Worm (Caenorhabditis elegans): Measurements from ENCODE around the gene srbc-13.

The srbc-13 gene

DNA sequence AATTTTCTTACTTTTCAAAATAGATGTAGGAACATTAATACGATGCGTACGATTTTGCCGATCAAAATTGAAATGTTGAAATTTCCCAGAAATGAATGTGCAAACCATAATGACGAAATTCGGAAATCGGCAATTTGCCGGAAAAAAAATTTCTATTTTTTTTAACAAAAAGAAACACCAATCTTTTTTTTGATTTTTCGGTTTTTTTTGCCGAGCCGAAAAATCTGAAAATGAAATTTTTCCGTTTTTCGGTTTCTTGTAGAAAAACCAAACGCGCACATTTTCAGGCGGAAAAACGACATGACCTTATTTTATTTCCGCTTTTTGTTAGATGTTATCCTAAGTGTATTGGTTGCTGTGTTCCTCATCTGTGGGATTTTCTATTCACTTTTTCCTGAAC, at the start of gene srbc-13:
TSS of gene srbc-13 (plus strand) at position 301 of the 400 bp plus-strand sequence.
- TF ChIP-seq spr-3 (GFP tag; optimal IDR thresholded peaks at IDR 0.05) (no peak), ztf-11 (tag; optimal IDR thresholded peaks at IDR 0.05) (no peak), ceh-82 (tag; optimal IDR thresholded peaks at IDR 0.05) (no peak), lin-1 (GFP tag; IDR thresholded peaks at IDR 0.05) (no peak), nhr-11 (tag; optimal IDR thresholded peaks at IDR 0.05) (no peak), egl-27 (tag; optimal IDR thresholded peaks at IDR 0.05) (no peak), attf-4 (tag; optimal IDR thresholded peaks at IDR 0.05) (no peak)

DNA sequence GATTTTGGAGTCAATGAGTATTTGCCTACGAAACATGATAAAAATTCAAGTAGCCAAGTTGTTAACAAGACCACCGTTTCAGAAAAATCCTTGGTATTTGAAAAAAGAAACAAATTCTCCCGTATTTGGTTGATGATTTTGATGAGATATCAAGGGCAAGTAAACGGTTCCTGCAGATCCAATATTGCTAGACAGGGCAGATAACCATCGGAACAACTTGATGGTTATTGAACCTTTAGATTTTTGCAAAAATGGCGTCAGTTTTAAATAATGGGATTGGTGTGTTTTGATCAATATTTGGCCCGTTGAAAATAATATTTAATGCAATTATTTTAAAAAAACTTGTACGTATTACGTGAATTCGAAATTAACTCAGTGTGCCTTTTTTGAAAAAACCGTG, 47.4 kb upstream of the srbc-13 start:
- TF ChIP-seq mxl-2 (GFP tag; conservative IDR thresholded peaks at IDR 0.05) (no peak), hmg-1.1 (GFP tag; IDR thresholded peaks at IDR 0.05) (no peak), nhr-6 (tag; optimal IDR thresholded peaks at IDR 0.05) (no peak), F49E8.2 (tag; optimal IDR thresholded peaks at IDR 0.05; ENCODE audit: borderline replicate concordance) (no peak), ztf-11 (tag; optimal IDR thresholded peaks at IDR 0.05) (no peak), tra-1 (GFP tag; IDR thresholded peaks at IDR 0.05) (no peak), hlh-30 (tag; optimal IDR thresholded peaks at IDR 0.05; ENCODE audit: insufficient read depth) (no peak), ceh-28 (tag; optimal IDR thresholded peaks at IDR 0.05) (no peak), ceh-62 (tag; optimal IDR thresholded peaks at IDR 0.05) (no peak), nhr-28 (tag; optimal IDR thresholded peaks at IDR 0.05) (no peak), nhr-237 (tag; optimal IDR thresholded peaks at IDR 0.05) (no peak), nhr-42 (GFP tag; IDR thresholded peaks at IDR 0.05) (no peak), hlh-11 (tag; optimal IDR thresholded peaks at IDR 0.05) (no peak), zfp-3 (GFP tag; conservative IDR thresholded peaks at IDR 0.05) (no peak), F26F4.8 (GFP tag; conservative IDR thresholded peaks at IDR 0.05) (no peak), dmd-6 (GFP tag; IDR thresholded peaks at IDR 0.05) (no peak)

DNA sequence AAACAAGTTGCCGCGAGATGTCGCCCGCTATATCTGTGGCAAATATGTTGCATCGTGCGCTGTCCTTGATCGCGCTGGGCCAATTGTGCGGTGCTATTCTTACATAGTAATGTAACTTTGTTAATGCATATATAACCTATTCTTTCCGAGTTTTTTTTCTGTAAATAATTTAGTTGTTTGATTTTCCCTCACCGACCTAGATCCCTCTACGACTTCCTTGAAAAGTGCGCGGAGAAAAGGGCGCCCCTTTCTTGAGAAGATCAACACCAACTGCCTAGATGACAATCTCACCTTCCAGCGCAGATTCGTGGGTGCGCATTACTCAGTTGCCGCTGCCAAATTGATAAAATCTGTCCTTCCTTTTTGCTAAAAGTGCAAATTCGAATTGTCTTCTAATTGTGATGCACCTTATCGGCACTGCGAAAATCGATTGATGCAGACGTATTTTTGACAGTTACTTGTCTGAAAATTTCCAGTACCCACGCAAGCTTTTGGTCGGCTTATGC, 46.0 kb upstream of the srbc-13 start:
- TF ChIP-seq madf-9 (GFP tag; conservative IDR thresholded peaks at IDR 0.05) (no peak), aha-1 (tag) (peak; percentile 94), egl-27 (tag; optimal IDR thresholded peaks at IDR 0.05) (no peak), lim-7 (GFP tag; IDR thresholded peaks at IDR 0.05) (no peak), ces-1 (GFP tag; optimal IDR thresholded peaks at IDR 0.05) (no peak), arid-1 (GFP tag; conservative IDR thresholded peaks at IDR 0.05) (no peak), ama-1 (optimal IDR thresholded peaks at IDR 0.05) (no peak)

DNA sequence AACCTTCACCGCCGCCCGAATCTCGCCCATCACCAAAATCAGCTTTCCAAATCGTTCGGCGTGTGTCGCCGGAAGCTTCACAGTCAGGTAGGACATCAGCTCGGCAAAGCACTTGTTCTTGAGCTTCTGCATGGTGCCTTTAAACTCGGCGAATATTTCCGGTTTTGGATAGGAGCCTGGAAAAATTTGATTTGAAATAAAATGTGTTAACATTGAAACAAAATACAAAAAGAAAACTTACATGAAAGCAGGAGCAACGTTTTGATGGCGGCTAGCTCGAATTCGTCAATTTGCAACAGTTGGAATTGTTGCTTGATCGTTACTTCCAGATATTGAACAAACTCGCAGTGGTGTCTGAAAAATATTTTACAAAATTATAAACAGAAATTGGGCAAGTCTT, 44.9 kb upstream of the srbc-13 start:
- TF ChIP-seq aha-1 (tag) (peak; percentile 96), nhr-48 (tag; optimal IDR thresholded peaks at IDR 0.05) (no peak)

DNA sequence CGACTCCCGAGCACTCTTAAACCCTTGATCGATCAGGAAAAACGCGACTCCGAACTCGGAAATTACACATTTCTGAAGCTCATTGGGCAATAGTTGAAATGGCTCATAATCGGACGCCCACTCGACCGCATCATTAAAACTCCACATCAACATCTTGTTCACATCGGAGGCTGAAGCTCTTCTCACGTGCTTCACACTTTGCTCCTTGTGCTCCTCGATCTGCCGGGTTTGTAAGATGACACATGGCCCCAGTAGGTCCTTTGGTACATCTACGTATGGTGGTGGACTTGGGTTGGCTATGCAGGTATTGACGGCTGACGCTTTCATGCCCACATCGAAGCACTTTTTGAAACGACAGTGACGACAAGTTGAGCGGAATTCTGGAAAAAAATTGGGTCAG, 44.1 kb upstream of the srbc-13 start:
- TF ChIP-seq aha-1 (tag) (peak; percentile 92), lin-39 (tag; optimal IDR thresholded peaks at IDR 0.05) (no peak), dmd-6 (GFP tag; IDR thresholded peaks at IDR 0.05) (no peak), php-3 (GFP tag; IDR thresholded peaks at IDR 0.05) (no peak), nhr-11 (tag; optimal IDR thresholded peaks at IDR 0.05) (no peak), ztf-7 (tag; optimal IDR thresholded peaks at IDR 0.05) (no peak), ZK546.5 (tag; optimal IDR thresholded peaks at IDR 0.05) (no peak), D1046.2 (GFP tag; IDR thresholded peaks at IDR 0.05) (no peak)

DNA sequence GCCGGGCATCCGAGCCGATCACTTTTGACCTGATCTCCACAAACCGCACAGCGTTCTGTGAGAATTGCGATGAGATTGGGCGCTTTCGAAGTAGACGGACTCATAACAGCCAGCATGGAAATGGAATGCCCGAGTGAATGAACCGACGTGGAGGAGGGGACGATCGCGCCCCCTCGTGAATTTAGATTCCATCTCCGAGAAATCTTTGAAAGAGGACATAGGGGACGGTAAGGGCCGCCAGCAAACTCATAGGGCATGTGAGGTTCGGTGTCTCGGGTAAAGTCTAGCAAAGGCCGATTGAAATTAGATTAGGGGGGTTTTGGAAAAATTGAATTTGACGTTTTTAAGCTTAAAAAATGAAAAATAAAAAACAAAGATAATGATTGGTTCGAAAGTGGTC, 43.1 kb upstream of the srbc-13 start, which contains the start of gene nhr-270:
TSS of gene nhr-270 (minus strand) at position 257 of the 400 bp plus-strand sequence.
- peak; percentile 66 for TF ChIP-seq aha-1 (tag)
- TF ChIP-seq lir-3 (tag; optimal IDR thresholded peaks at IDR 0.05): no peak
- peak in 1 of 2 experiments; percentile 91 for TF ChIP-seq unc-62 (GFP tag; optimal IDR thresholded peaks at IDR 0.05 in 1 of 2)
- TF ChIP-seq unc-62 (tag; optimal IDR thresholded peaks at IDR 0.05): no peak
